Worm (Caenorhabditis elegans) whole organism, L3 larva: Measurements from ENCODE around the gene srbc-62.

Experiments used
- aly-2 ChIP-seq: fragments of 150-350 bp; optimal IDR thresholded peaks from 2 replicates; lab custom pipeline; 2014; ENCODE audit warnings: missing biosample characterization, missing genetic modification characterization
- ceh-82 ChIP-seq: fragments of 150-350 bp; optimal IDR thresholded peaks from 2 replicates; lab custom pipeline; 2014; ENCODE audit warnings: missing biosample characterization, missing genetic modification characterization
- nhr-28 ChIP-seq: fragments of 150-350 bp; optimal IDR thresholded peaks from 2 replicates; lab custom pipeline; 2014; ENCODE audit warnings: missing biosample characterization, missing genetic modification characterization
- sea-2 ChIP-seq: fragments of 150-350 bp; sonication (generic microtip); optimal IDR thresholded peaks from 4 replicates; lab custom pipeline; 2014; ENCODE audit warnings: missing biosample characterization, missing genetic modification reagents, missing genetic modification characterization
- unc-62 ChIP-seq: fragments of 150-350 bp; sonication (generic microtip); optimal IDR thresholded peaks from 4 replicates; lab custom pipeline; 2014; ENCODE audit warnings: missing biosample characterization, missing genetic modification reagents, missing genetic modification characterization
- zag-1 ChIP-seq: fragments of 150-350 bp; optimal IDR thresholded peaks from 2 replicates; lab custom pipeline; 2014; ENCODE audit warnings: missing biosample characterization, missing genetic modification characterization

DNA sequence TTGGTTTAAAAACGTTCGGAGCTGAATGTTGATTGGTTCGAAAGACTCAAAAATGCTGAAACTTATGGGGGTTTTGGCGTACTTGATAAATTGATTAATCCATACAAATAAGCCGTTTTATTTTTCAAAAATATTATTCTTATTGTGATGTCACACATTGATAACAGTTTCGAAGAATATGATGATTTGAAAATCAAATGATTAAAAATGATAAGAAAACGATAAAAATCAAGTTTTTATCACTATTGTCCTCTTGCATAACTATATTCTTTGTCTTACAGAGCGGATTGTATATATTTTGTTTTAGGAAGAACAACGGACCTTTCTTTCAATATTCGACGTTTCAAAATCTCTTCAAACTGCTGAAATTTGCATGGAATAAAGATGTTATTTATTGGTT, 25.2 kb downstream of the srbc-62 start:
- no peak for TF ChIP-seq ceh-82 (tag; lab: Kevin White, UChicago)
- no peak for TF ChIP-seq zag-1 (tag; lab: Kevin White, UChicago)
- no peak for TF ChIP-seq unc-62 (GFP tag; lab: Kevin White, UChicago)
- TF ChIP-seq sea-2 (GFP tag; lab: Kevin White, UChicago): no peak
- no peak for TF ChIP-seq aly-2 (tag; lab: Kevin White, UChicago)
- TF ChIP-seq nhr-28 (tag; lab: Kevin White, UChicago): no peak
